Fruit fly (Drosophila melanogaster): Measurements from ENCODE around the gene kirre.

DNA sequence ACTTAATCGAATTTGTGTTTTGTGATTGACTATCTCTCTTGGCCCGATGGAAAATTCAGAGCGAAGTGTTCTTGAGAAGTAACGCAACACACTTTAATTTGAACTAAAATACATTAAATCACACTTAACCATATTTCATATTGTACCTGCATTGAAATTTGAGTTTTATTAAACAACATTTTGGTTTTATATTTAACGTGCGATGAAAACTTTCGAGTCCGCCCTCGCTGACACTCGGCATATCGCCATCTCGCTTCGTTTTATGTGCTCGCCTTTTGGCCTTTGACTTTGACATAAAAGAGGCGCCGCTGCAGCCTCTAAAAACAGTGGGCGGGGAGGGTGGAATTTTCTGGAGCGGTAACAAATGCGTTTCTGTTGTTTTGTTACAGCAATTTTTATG, 282.3 kb downstream of the kirre start:
- TF ChIP-seq ttk (optimal IDR thresholded peaks at IDR 0.05) (no peak), insv (optimal IDR thresholded peaks at IDR 0.05) (no peak), psq (optimal IDR thresholded peaks at IDR 0.05) (no peak)
